Fruit fly (Drosophila melanogaster): ENCODE results near the gene lilli.

lilli gene

dm6 chr2L:2885503-2886225, at the start of gene lilli, which contains the start of gene NTPase:
lilli (plus strand) TSS chr2L:2885929.
NTPase (minus strand) TSS chr2L:2885850.
- TF ChIP-seq CG1620 (GFP tag; optimal IDR thresholded peaks at IDR 0.05) (peak; percentile 11), kay (GFP tag; ENCODE audit: borderline replicate concordance) (peak; percentile 42), Mnt (GFP tag; optimal IDR thresholded peaks at IDR 0.05) (peak; percentile 3), toe (GFP tag; optimal IDR thresholded peaks at IDR 0.05) (no peak), pad (GFP tag; optimal IDR thresholded peaks at IDR 0.05) (peak; percentile 47), Hr96 (GFP tag; optimal IDR thresholded peaks at IDR 0.05) (no peak), Crg-1 (GFP tag; optimal IDR thresholded peaks at IDR 0.05) (peak; percentile 57), cic (GFP tag; optimal IDR thresholded peaks at IDR 0.05) (peak; percentile 76), cnc (optimal IDR thresholded peaks at IDR 0.05) (no peak), CG11617 (GFP tag; optimal IDR thresholded peaks at IDR 0.05) (peak; percentile 0), CG7101 (tag; optimal IDR thresholded peaks at IDR 0.05) (peak; percentile 44), ovo (GFP tag; optimal IDR thresholded peaks at IDR 0.05) (peak; percentile 1), CG12768 (GFP tag; optimal IDR thresholded peaks at IDR 0.05) (peak; percentile 42), CG33017 (tag; optimal IDR thresholded peaks at IDR 0.05) (no peak), CG14711 (tag; optimal IDR thresholded peaks at IDR 0.05) (peak; percentile 24), bab1 (GFP tag; optimal IDR thresholded peaks at IDR 0.05) (peak; percentile 58), CG5204 (GFP tag; optimal IDR thresholded peaks at IDR 0.05) (no peak), tj (GFP tag; optimal IDR thresholded peaks at IDR 0.05) (no peak)

- TF ChIP-seq bab1 (GFP tag; optimal IDR thresholded peaks at IDR 0.05) (no peak), kay (GFP tag; ENCODE audit: borderline replicate concordance) (no peak)
These were observed 47.8 kb upstream of the lilli start, which contains the start of the genes CG3119 and Cpr23B for dm6 chr2L:2837742-2838461. CG3119 (minus strand) TSS chr2L:2837833. Cpr23B (plus strand) TSS chr2L:2838411.

- no peak for TF ChIP-seq pad (GFP tag; optimal IDR thresholded peaks at IDR 0.05)
These were observed 45.9 kb upstream of the lilli start, which contains the start of gene CG2975 for dm6 chr2L:2839850-2840249. CG2975 (plus strand) TSS chr2L:2840124.

- TF ChIP-seq tj (GFP tag; optimal IDR thresholded peaks at IDR 0.05) (no peak), CG7101 (tag; optimal IDR thresholded peaks at IDR 0.05) (no peak), bab1 (GFP tag; optimal IDR thresholded peaks at IDR 0.05) (no peak), CG11617 (GFP tag; optimal IDR thresholded peaks at IDR 0.05) (no peak), pad (GFP tag; optimal IDR thresholded peaks at IDR 0.05) (no peak), CG1620 (GFP tag; optimal IDR thresholded peaks at IDR 0.05) (no peak), cnc (optimal IDR thresholded peaks at IDR 0.05) (no peak), CG5204 (GFP tag; optimal IDR thresholded peaks at IDR 0.05) (no peak), cic (GFP tag; optimal IDR thresholded peaks at IDR 0.05) (no peak), CG33017 (tag; optimal IDR thresholded peaks at IDR 0.05) (no peak), Clk (GFP tag; optimal IDR thresholded peaks at IDR 0.05) (no peak), CG12768 (GFP tag; optimal IDR thresholded peaks at IDR 0.05) (no peak), CG14711 (tag; optimal IDR thresholded peaks at IDR 0.05) (no peak), toe (GFP tag; optimal IDR thresholded peaks at IDR 0.05) (no peak)
These were observed 45.4 kb upstream of the lilli start for dm6 chr2L:2840311-2840710.

- TF ChIP-seq CG1620 (GFP tag; optimal IDR thresholded peaks at IDR 0.05) (no peak), CG33017 (tag; optimal IDR thresholded peaks at IDR 0.05) (no peak), CG5204 (GFP tag; optimal IDR thresholded peaks at IDR 0.05) (no peak), CG7045 (GFP tag; optimal IDR thresholded peaks at IDR 0.05) (no peak), tj (GFP tag; optimal IDR thresholded peaks at IDR 0.05) (no peak), CG14711 (tag; optimal IDR thresholded peaks at IDR 0.05) (no peak)
These were observed 41.3 kb upstream of the lilli start, which contains the start of gene CG18558 for dm6 chr2L:2844413-2844812. CG18558 (minus strand) TSS chr2L:2844513.

- TF ChIP-seq CG7101 (tag; optimal IDR thresholded peaks at IDR 0.05) (no peak), kay (GFP tag; ENCODE audit: borderline replicate concordance) (peak; percentile 55)
These were observed 40.1 kb upstream of the lilli start, which contains the start of gene CG18557 for dm6 chr2L:2845634-2846033. CG18557 (minus strand) TSS chr2L:2845734.

dm6 chr2L:2847112-2847682, 38.5 kb upstream of the lilli start, which contains the start of the genes CG3117 and CG2983:
CG3117 (minus strand) TSS chr2L:2847212.
CG2983 (plus strand) TSS chr2L:2847632.
- no peak for TF ChIP-seq pad (GFP tag; optimal IDR thresholded peaks at IDR 0.05)
- no peak for TF ChIP-seq CG5204 (GFP tag; optimal IDR thresholded peaks at IDR 0.05)
